Worm (Caenorhabditis elegans) whole organism, L4 larva: ENCODE measurements around the gene agt-2.

Experiments
- F26F4.8 ChIP-seq: fragments of 200-800 bp; sonication (Bioruptor generic); conservative IDR thresholded peaks from 2 replicates; pipeline ENCODE4 v1.3.6; 2022; ENCODE audit warnings: missing genetic modification characterization, missing compliant biosample characterization
- F37D6.2 ChIP-seq: sonication (generic microtip); optimal IDR thresholded peaks from 2 replicates; lab custom pipeline; 2016; ENCODE audit warnings: mild to moderate bottlenecking, missing genetic modification characterization, missing compliant biosample characterization
- F44E2.7 ChIP-seq: fragments of 200-800 bp; sonication (Bioruptor generic); IDR thresholded peaks from 2 replicates; pipeline ENCODE4 v2.1.2; 2022; ENCODE audit warnings: missing genetic modification characterization, missing compliant biosample characterization
- F49E8.2 ChIP-seq: sonication (generic microtip); optimal IDR thresholded peaks from 2 replicates; lab custom pipeline; 2016; ENCODE audit warnings: missing compliant biosample characterization, mild to moderate bottlenecking, missing genetic modification characterization, borderline replicate concordance
- R02D3.7 ChIP-seq: fragments of 150-350 bp; sonication (generic microtip); optimal IDR thresholded peaks from 3 replicates; lab custom pipeline; 2014; ENCODE audit warnings: missing biosample characterization, missing genetic modification characterization
- T26A8.4 ChIP-seq: fragments of 200-800 bp; sonication (Bioruptor generic); IDR thresholded peaks from 2 replicates; pipeline ENCODE4 v1.3.6; 2022; ENCODE audit warnings: missing genetic modification characterization, missing compliant biosample characterization
- ZK546.5 ChIP-seq, 2 experiments: sonication (generic microtip); optimal IDR thresholded peaks; 2 replicates each; lab custom pipeline; 2017; ENCODE audit warnings: missing biosample characterization in 2 of 2, missing genetic modification characterization in 2 of 2
- aha-1 ChIP-seq: fragments of 150-350 bp; peaks from one replicate; lab custom pipeline; 2014; ENCODE audit warnings: missing biosample characterization, missing genetic modification characterization
- arid-1 ChIP-seq: fragments of 200-800 bp; sonication (Bioruptor generic); conservative IDR thresholded peaks from 2 replicates; pipeline ENCODE4 v1.3.6; 2022; ENCODE audit warnings: missing genetic modification reagents, missing genetic modification characterization, missing compliant biosample characterization
- ceh-62 ChIP-seq: sonication (generic microtip); optimal IDR thresholded peaks from 2 replicates; lab custom pipeline; 2017; ENCODE audit warnings: missing biosample characterization, missing genetic modification characterization
- ces-1 ChIP-seq: fragments of 150-350 bp; sonication (generic microtip); optimal IDR thresholded peaks from 4 replicates; lab custom pipeline; 2014; ENCODE audit warnings: missing biosample characterization, missing genetic modification reagents, missing genetic modification characterization
- daf-16 ChIP-seq, 3 experiments: sonication (generic microtip); optimal IDR thresholded peaks; 2 replicates each; lab custom pipeline; 2016 to 2017; ENCODE audit warnings: missing genetic modification characterization in 3 of 3, missing genetic modification reagents in 3 of 3, mild to moderate bottlenecking in 2 of 3, missing compliant biosample characterization in 2 of 3, missing biosample characterization in 1 of 3, moderate library complexity in 1 of 3
- daf-19 ChIP-seq: fragments of 200-800 bp; sonication (Bioruptor generic); conservative IDR thresholded peaks from 2 replicates; pipeline ENCODE4 v1.3.6; 2022; ENCODE audit warnings: missing genetic modification characterization, missing compliant biosample characterization
- daf-8 ChIP-seq: fragments of 200-800 bp; sonication (Bioruptor generic); IDR thresholded peaks from 2 replicates; pipeline ENCODE4 v1.3.6; 2022; ENCODE audit warnings: missing genetic modification characterization, missing compliant biosample characterization
- dmd-8 ChIP-seq: fragments of 200-800 bp; sonication (Bioruptor generic); IDR thresholded peaks from 2 replicates; pipeline ENCODE4 v1.3.6; 2022; ENCODE audit warnings: missing genetic modification characterization, missing compliant biosample characterization
- dpl-1 ChIP-seq: fragments of 150-350 bp; optimal IDR thresholded peaks from 2 replicates; lab custom pipeline; 2014; ENCODE audit warnings: missing biosample characterization, missing genetic modification reagents, missing genetic modification characterization
- dve-1 ChIP-seq: sonication (generic microtip); optimal IDR thresholded peaks from 2 replicates; lab custom pipeline; 2017; ENCODE audit warnings: antibody characterized with exemption, mild to moderate bottlenecking, missing genetic modification characterization, missing compliant biosample characterization; ENCODE audit not compliant: insufficient read depth
- egl-43 ChIP-seq: fragments of 200-800 bp; sonication (Bioruptor generic); IDR thresholded peaks from 2 replicates; pipeline ENCODE4 v1.3.6; 2022; ENCODE audit warnings: missing genetic modification reagents, missing genetic modification characterization, missing compliant biosample characterization
- fkh-10 ChIP-seq: fragments of 150-350 bp; optimal IDR thresholded peaks from 2 replicates; lab custom pipeline; 2014; ENCODE audit warnings: missing biosample characterization, missing genetic modification reagents, missing genetic modification characterization
- fos-1 ChIP-seq: fragments of 150-350 bp; optimal IDR thresholded peaks from 2 replicates; lab custom pipeline; 2014; ENCODE audit warnings: missing biosample characterization, missing genetic modification characterization
- gei-8 ChIP-seq: fragments of 200-800 bp; sonication (Bioruptor generic); optimal IDR thresholded peaks from 2 replicates; lab custom pipeline; 2018; ENCODE audit warnings: mild to moderate bottlenecking, missing genetic modification characterization, missing compliant biosample characterization
- hif-1 ChIP-seq, 2 experiments: sonication (generic microtip); optimal IDR thresholded peaks; 2 replicates each; lab custom pipeline; 2016 to 2017; ENCODE audit warnings: missing compliant biosample characterization in 2 of 2, missing genetic modification characterization in 2 of 2, missing genetic modification reagents in 2 of 2, missing genotype in 2 of 2, mild to moderate bottlenecking in 1 of 2
- hlh-11 ChIP-seq: fragments of 200-800 bp; sonication (Bioruptor generic); optimal IDR thresholded peaks from 2 replicates; lab custom pipeline; 2018; ENCODE audit warnings: mild to moderate bottlenecking, missing genetic modification characterization, missing compliant biosample characterization
- hmg-1.1 ChIP-seq: fragments of 200-800 bp; sonication (Bioruptor generic); IDR thresholded peaks from 2 replicates; pipeline ENCODE4 v1.3.6; 2022; ENCODE audit warnings: missing genetic modification reagents, missing genetic modification characterization, missing compliant biosample characterization
- lin-1 ChIP-seq: fragments of 200-800 bp; sonication (Bioruptor generic); IDR thresholded peaks from 2 replicates; pipeline ENCODE4 v1.3.6; 2022; ENCODE audit warnings: missing genetic modification reagents, missing genetic modification characterization, missing compliant biosample characterization
- lin-13 ChIP-seq: fragments of 150-350 bp; optimal IDR thresholded peaks from 2 replicates; lab custom pipeline; 2014; ENCODE audit warnings: missing biosample characterization, missing genetic modification reagents, missing genetic modification characterization
- lsy-2 ChIP-seq, 2 experiments: fragments of 150-350 bp in 1 of 2; sonication (generic microtip) in 1 of 2; optimal IDR thresholded peaks; 2 replicates each; lab custom pipeline; 2014 to 2017; ENCODE audit warnings: missing biosample characterization in 2 of 2, missing genetic modification characterization in 2 of 2
- madf-5 ChIP-seq, 2 experiments: fragments of 200-800 bp; sonication (Bioruptor generic); IDR thresholded peaks; 2 replicates each; pipeline ENCODE4 v1.3.6; 2022; ENCODE audit warnings: missing compliant biosample characterization in 2 of 2, missing genetic modification characterization in 2 of 2
- mdl-1 ChIP-seq, 2 experiments: fragments of 150-350 bp in 1 of 2; sonication (generic microtip) in 1 of 2; optimal IDR thresholded peaks; 2 replicates each; lab custom pipeline; 2014 to 2017; ENCODE audit warnings: missing biosample characterization in 2 of 2, missing genetic modification characterization in 2 of 2
- mdt-29 ChIP-seq: fragments of 200-800 bp; sonication (Bioruptor generic); IDR thresholded peaks from 2 replicates; pipeline ENCODE4 v1.3.6; 2022; ENCODE audit warnings: missing genetic modification reagents, missing genetic modification characterization, missing compliant biosample characterization
- mxl-3 ChIP-seq: fragments of 200-800 bp; sonication (Bioruptor generic); optimal IDR thresholded peaks from 2 replicates; lab custom pipeline; 2018; ENCODE audit warnings: mild to moderate bottlenecking, missing genetic modification characterization, missing compliant biosample characterization
- nhr-10 ChIP-seq: fragments of 150-350 bp; optimal IDR thresholded peaks from 2 replicates; lab custom pipeline; 2014; ENCODE audit warnings: missing biosample characterization, missing genetic modification characterization
- nhr-102 ChIP-seq: sonication (generic microtip); optimal IDR thresholded peaks from 2 replicates; lab custom pipeline; 2016; ENCODE audit warnings: mild to moderate bottlenecking, missing genetic modification characterization, moderate library complexity, missing compliant biosample characterization
- nhr-11 ChIP-seq: fragments of 150-350 bp; optimal IDR thresholded peaks from 2 replicates; lab custom pipeline; 2014; ENCODE audit warnings: missing biosample characterization, missing genetic modification characterization
- nhr-111 ChIP-seq: fragments of 200-800 bp; sonication (Bioruptor generic); optimal IDR thresholded peaks from 2 replicates; lab custom pipeline; 2018; ENCODE audit warnings: mild to moderate bottlenecking, missing genetic modification characterization, missing compliant biosample characterization
- nhr-41 ChIP-seq: fragments of 200-800 bp; sonication (Bioruptor generic); IDR thresholded peaks from 2 replicates; pipeline ENCODE4 v1.3.6; 2022; ENCODE audit warnings: missing genetic modification reagents, missing genetic modification characterization, missing compliant biosample characterization
- nhr-48 ChIP-seq: sonication (generic microtip); optimal IDR thresholded peaks from 2 replicates; lab custom pipeline; 2016; ENCODE audit warnings: mild to moderate bottlenecking, missing genetic modification characterization, missing compliant biosample characterization
- nhr-76 ChIP-seq: fragments of 150-350 bp; optimal IDR thresholded peaks from 2 replicates; lab custom pipeline; 2014; ENCODE audit warnings: missing biosample characterization, missing genetic modification characterization
- saeg-2 ChIP-seq: fragments of 200-800 bp; sonication (Bioruptor generic); IDR thresholded peaks from 2 replicates; pipeline ENCODE4 v1.3.6; 2022; ENCODE audit warnings: missing genetic modification reagents, missing genetic modification characterization, missing compliant biosample characterization
- sdz-12 ChIP-seq: fragments of 200-800 bp; sonication (Bioruptor generic); optimal IDR thresholded peaks from 2 replicates; lab custom pipeline; 2018; ENCODE audit warnings: mild to moderate bottlenecking, missing genetic modification characterization, missing compliant biosample characterization
- set-16 ChIP-seq: fragments of 200-800 bp; sonication (Bioruptor generic); IDR thresholded peaks from 2 replicates; pipeline ENCODE4 v1.3.6; 2022; ENCODE audit warnings: missing genetic modification reagents, missing genetic modification characterization, missing compliant biosample characterization
- skn-1 ChIP-seq: fragments of 150-350 bp; optimal IDR thresholded peaks from 2 replicates; lab custom pipeline; 2014; ENCODE audit warnings: missing biosample characterization, missing genetic modification characterization
- spr-1 ChIP-seq: sonication (generic microtip); optimal IDR thresholded peaks from 2 replicates; lab custom pipeline; 2016; ENCODE audit warnings: mild to moderate bottlenecking, missing genetic modification characterization, missing compliant biosample characterization
- tra-1 ChIP-seq: fragments of 200-800 bp; sonication (Bioruptor generic); IDR thresholded peaks from 2 replicates; pipeline ENCODE4 v1.3.6; 2022; ENCODE audit warnings: missing genetic modification reagents, missing genetic modification characterization, missing compliant biosample characterization
- unc-130 ChIP-seq: sonication (generic microtip); optimal IDR thresholded peaks from 2 replicates; lab custom pipeline; 2016; ENCODE audit warnings: missing genetic modification reagents, missing genetic modification characterization, missing compliant biosample characterization
- unc-39 ChIP-seq: sonication (generic microtip); optimal IDR thresholded peaks from 2 replicates; lab custom pipeline; 2017; ENCODE audit warnings: missing biosample characterization, missing genetic modification characterization
- unc-62 ChIP-seq, 3 experiments: fragments of 150-350 bp in 1 of 3; sonication (generic microtip); optimal IDR thresholded peaks in 2 of 3; peaks in 1 of 3; 1 replicate in 1 of 3; 2 replicates in 2 of 3; lab custom pipeline; 2014 to 2017; ENCODE audit warnings: missing biosample characterization in 3 of 3, missing genetic modification characterization in 3 of 3, missing genetic modification reagents in 3 of 3, missing genotype in 1 of 3
- vab-7 ChIP-seq: fragments of 200-800 bp; sonication (Bioruptor generic); IDR thresholded peaks from 2 replicates; pipeline ENCODE4 v1.3.6; 2022; ENCODE audit warnings: missing genetic modification reagents, missing genetic modification characterization, missing compliant biosample characterization
- zfp-2 ChIP-seq: sonication (generic microtip); optimal IDR thresholded peaks from 2 replicates; lab custom pipeline; 2016; ENCODE audit warnings: mild to moderate bottlenecking, missing genetic modification characterization, missing compliant biosample characterization
- ztf-11 ChIP-seq: fragments of 150-350 bp; optimal IDR thresholded peaks from 2 replicates; lab custom pipeline; 2014; ENCODE audit warnings: missing biosample characterization, missing genetic modification characterization

The agt-2 gene

ce11 chrII:5389831-5390323, 16.2 kb upstream of the agt-2 start, which contains the start of gene ndx-6 (continued):
- TF ChIP-seq arid-1 (peak; percentile 62; the same call in 1 of the 2 replicates), nhr-102 (tag; lab: Kevin White, UChicago) (peak; percentile 74), skn-1 (no peak), dve-1 (tag; lab: Kevin White, UChicago) (peak; percentile 85), R02D3.7 (no peak), F44E2.7 (GFP tag; lab: Robert Waterston, UW) (no peak), ztf-11 (tag; lab: Kevin White, UChicago) (no peak), mxl-3 (GFP tag; lab: Kevin White, UChicago) (peak; percentile 57), tra-1 (no peak), lin-1 (no peak), gei-8 (GFP tag; lab: Kevin White, UChicago) (no peak), F37D6.2 (tag; lab: Kevin White, UChicago) (peak; percentile 31), daf-19 (GFP tag; lab: Robert Waterston, UW) (peak; percentile 53; the same call in 1 of the 2 replicates), madf-5 (GFP tag; IDR thresholded peaks at IDR 0.05; lab: Robert Waterston, UW) (no peak), lsy-2 (tag; optimal IDR thresholded peaks at IDR 0.05; lab: Kevin White, UChicago) (peak; percentile 73 to 94), unc-130 (no peak), hmg-1.1 (GFP tag; lab: Robert Waterston, UW) (peak; percentile 71), unc-62 (GFP tag; optimal IDR thresholded peaks at IDR 0.05 in 1 of 2; lab: Kevin White, UChicago) (peak in 1 of 2 experiments; percentile 89), unc-62 (tag; optimal IDR thresholded peaks at IDR 0.05; lab: Kevin White, UChicago) (no peak), hlh-11 (tag; lab: Kevin White, UChicago) (peak; percentile 72), egl-43 (GFP tag; lab: Robert Waterston, UW) (peak; percentile 24; the same call in 1 of the 2 replicates), mdt-29 (GFP tag; lab: Robert Waterston, UW) (no peak), lin-13 (peak; percentile 64), vab-7 (no peak), sdz-12 (GFP tag; lab: Kevin White, UChicago) (no peak), saeg-2 (GFP tag; lab: Robert Waterston, UW) (no peak), fos-1 (tag; lab: Kevin White, UChicago) (no peak), hif-1 (tag; optimal IDR thresholded peaks at IDR 0.05; lab: Kevin White, UChicago) (peak in 1 of 2 experiments; percentile 43), dpl-1 (GFP tag; lab: Kevin White, UChicago) (peak; percentile 99), dmd-8 (no peak), fkh-10 (GFP tag; lab: Kevin White, UChicago) (no peak), zfp-2 (tag; lab: Kevin White, UChicago) (no peak), nhr-48 (tag; lab: Kevin White, UChicago) (peak; percentile 67), F26F4.8 (GFP tag; lab: Robert Waterston, UW) (no peak), nhr-111 (GFP tag; lab: Kevin White, UChicago) (no peak), F49E8.2 (tag; lab: Kevin White, UChicago) (no peak), nhr-76 (tag; lab: Kevin White, UChicago) (no peak), ceh-62 (tag; lab: Kevin White, UChicago) (no peak), T26A8.4 (GFP tag; lab: Robert Waterston, UW) (peak; percentile 74), nhr-10 (no peak), ces-1 (GFP tag; lab: Kevin White, UChicago) (no peak), ZK546.5 (tag; optimal IDR thresholded peaks at IDR 0.05; lab: Kevin White, UChicago) (no peak), unc-39 (tag; lab: Kevin White, UChicago) (no peak), mdl-1 (tag; optimal IDR thresholded peaks at IDR 0.05; lab: Kevin White, UChicago) (peak in 1 of 2 experiments; percentile 27), aha-1 (peak; percentile 42), daf-8 (no peak), set-16 (no peak), daf-16 (GFP tag; optimal IDR thresholded peaks at IDR 0.05; lab: Kevin White, UChicago) (no peak), daf-16 (tag; optimal IDR thresholded peaks at IDR 0.05; lab: Kevin White, UChicago) (peak; percentile 47), nhr-11 (tag; lab: Kevin White, UChicago) (peak; percentile 71), spr-1 (tag; lab: Kevin White, UChicago) (peak; percentile 66), nhr-41 (GFP tag; lab: Robert Waterston, UW) (no peak)
